Fruit fly (Drosophila melanogaster) whole organism, embryonic: ENCODE data around the gene CG15308.

Experiments
- Abd-B ChIP-seq: fragments of 200-800 bp; sonication (Bioruptor generic); optimal IDR thresholded peaks from 2 replicates; lab custom pipeline; 2018; ENCODE audit warnings: missing biosample characterization, mild to moderate bottlenecking, missing genetic modification characterization, moderate library complexity
- BtbVII ChIP-seq: fragments of 200-800 bp; sonication (Bioruptor generic); optimal IDR thresholded peaks from 3 replicates; lab custom pipeline; 2017; ENCODE audit warnings: missing biosample characterization, mild to moderate bottlenecking, missing genetic modification characterization
- CG11504 ChIP-seq: fragments of 200-800 bp; sonication (Bioruptor generic); optimal IDR thresholded peaks from 3 replicates; lab custom pipeline; 2019; ENCODE audit warnings: missing biosample characterization, mild to moderate bottlenecking, missing genetic modification characterization, moderate library complexity
- CG12391 ChIP-seq: fragments of 200-800 bp; sonication (Bioruptor generic); optimal IDR thresholded peaks from 3 replicates; lab custom pipeline; 2018; ENCODE audit warnings: missing biosample characterization, mild to moderate bottlenecking, missing genetic modification characterization, moderate library complexity
- CG13424 ChIP-seq: fragments of 200-800 bp; sonication (Bioruptor generic); optimal IDR thresholded peaks from 2 replicates; lab custom pipeline; 2019; ENCODE audit warnings: missing biosample characterization, mild to moderate bottlenecking, missing genetic modification characterization, moderate library complexity
- CG1647 ChIP-seq: fragments of 200-800 bp; sonication (Bioruptor generic); optimal IDR thresholded peaks from 3 replicates; lab custom pipeline; 2016; ENCODE audit warnings: missing biosample characterization, missing genetic modification characterization
- CG18262 ChIP-seq: fragments of 200-800 bp; optimal IDR thresholded peaks from 3 replicates; lab custom pipeline; 2019; ENCODE audit warnings: missing biosample characterization, mild to moderate bottlenecking, missing genetic modification characterization, moderate library complexity
- CG3065 ChIP-seq: fragments of 200-800 bp; sonication (Bioruptor generic); optimal IDR thresholded peaks from 2 replicates; lab custom pipeline; 2016; ENCODE audit warnings: missing biosample characterization, missing genetic modification characterization
- CG31388 ChIP-seq: fragments of 200-800 bp; sonication (Bioruptor generic); optimal IDR thresholded peaks from 2 replicates; lab custom pipeline; 2016; ENCODE audit warnings: missing biosample characterization, missing genetic modification characterization
- CG32532 ChIP-seq: fragments of 200-800 bp; sonication (Bioruptor generic); IDR thresholded peaks from 2 replicates; pipeline ENCODE4 v1.3.6; 2022; ENCODE audit warnings: missing biosample characterization, missing genetic modification characterization
- CG3281 ChIP-seq: fragments of 200-800 bp; sonication (Bioruptor generic); optimal IDR thresholded peaks from 3 replicates; lab custom pipeline; 2017; ENCODE audit warnings: missing biosample characterization, mild to moderate bottlenecking, missing genetic modification characterization
- CG42726 ChIP-seq: fragments of 200-800 bp; sonication (Bioruptor generic); IDR thresholded peaks from 2 replicates; pipeline ENCODE4 v1.3.6; 2022; ENCODE audit warnings: missing biosample characterization, missing genetic modification characterization; ENCODE audit not compliant: partially characterized antibody
- CG6254 ChIP-seq: fragments of 200-800 bp; sonication (Bioruptor generic); optimal IDR thresholded peaks from 3 replicates; lab custom pipeline; 2017; ENCODE audit warnings: mild to moderate bottlenecking, missing biosample characterization, missing genetic modification reagents, missing genetic modification characterization
- CG6683 ChIP-seq: fragments of 200-800 bp; sonication (Bioruptor generic); optimal IDR thresholded peaks from 2 replicates; lab custom pipeline; 2017; ENCODE audit warnings: missing biosample characterization, mild to moderate bottlenecking, missing genetic modification characterization, missing genetic modification reagents
- CG7987 ChIP-seq: fragments of 200-800 bp; sonication (Bioruptor generic); optimal IDR thresholded peaks from 2 replicates; lab custom pipeline; 2018; ENCODE audit warnings: missing biosample characterization, mild to moderate bottlenecking, missing genetic modification characterization, moderate library complexity
- CG8478 ChIP-seq: fragments of >200 bp; optimal IDR thresholded peaks from 2 replicates; lab custom pipeline; 2018
- CG9215 ChIP-seq: fragments of 200-800 bp; sonication (Bioruptor generic); IDR thresholded peaks from 2 replicates; pipeline ENCODE4 v1.3.6; 2022; ENCODE audit warnings: missing biosample characterization, missing genetic modification characterization
- CTCF ChIP-seq: fragments of 200-800 bp; sonication (Bioruptor generic); optimal IDR thresholded peaks from 2 replicates; lab custom pipeline; 2017; ENCODE audit warnings: missing biosample characterization, mild to moderate bottlenecking, missing genetic modification characterization, moderate library complexity
- Dbx ChIP-seq: fragments of 200-800 bp; sonication (Bioruptor generic); IDR thresholded peaks from 3 replicates; pipeline ENCODE4 v1.3.6; 2022; ENCODE audit warnings: missing biosample characterization, missing genetic modification characterization
- Dip3 ChIP-seq: fragments of 200-800 bp; sonication (Bioruptor generic); optimal IDR thresholded peaks from 3 replicates; lab custom pipeline; 2016; ENCODE audit warnings: missing biosample characterization, missing genetic modification characterization
- Dll ChIP-seq: fragments of 200-800 bp; sonication (Bioruptor generic); IDR thresholded peaks from 4 replicates; pipeline ENCODE4 v1.3.6; 2022; ENCODE audit warnings: missing biosample characterization, missing genetic modification characterization; ENCODE audit not compliant: partially characterized antibody
- Fer1 ChIP-seq: fragments of 200-800 bp; sonication (Bioruptor generic); optimal IDR thresholded peaks from 2 replicates; lab custom pipeline; 2017; ENCODE audit warnings: missing biosample characterization, mild to moderate bottlenecking, missing genetic modification characterization
- Gug ChIP-seq: fragments of 200-800 bp; sonication (Bioruptor generic); IDR thresholded peaks from 4 replicates; pipeline ENCODE4 v1.3.6; 2022; ENCODE audit warnings: missing biosample characterization, missing genetic modification characterization
- Hand ChIP-seq: fragments of 200-800 bp; sonication (Bioruptor generic); optimal IDR thresholded peaks from 2 replicates; lab custom pipeline; 2017; ENCODE audit warnings: mild to moderate bottlenecking, missing biosample characterization, missing genetic modification reagents, missing genetic modification characterization
- MESR4 ChIP-seq: fragments of 200-800 bp; sonication (Bioruptor generic); optimal IDR thresholded peaks from 2 replicates; lab custom pipeline; 2018; ENCODE audit warnings: missing biosample characterization, mild to moderate bottlenecking, missing genetic modification characterization, moderate library complexity
- Nf-YA ChIP-seq: fragments of 200-800 bp; sonication (Bioruptor generic); IDR thresholded peaks from 2 replicates; pipeline ENCODE4 v1.3.6; 2022; ENCODE audit warnings: missing biosample characterization, missing genetic modification characterization
- Oaz ChIP-seq: fragments of 200-800 bp; sonication (Bioruptor generic); IDR thresholded peaks from 2 replicates; pipeline ENCODE4 v1.3.6; 2022; ENCODE audit warnings: missing biosample characterization, missing genetic modification characterization
- Pdp1 ChIP-seq, 2 experiments: fragments of 200-800 bp; sonication (Bioruptor generic); optimal IDR thresholded peaks; 3 replicates each; lab custom pipeline; 2016; ENCODE audit warnings: missing biosample characterization in 2 of 2, missing genetic modification characterization in 2 of 2, mild to moderate bottlenecking in 1 of 2, moderate library complexity in 1 of 2
- Ravus ChIP-seq: fragments of 200-800 bp; sonication (Bioruptor generic); IDR thresholded peaks from 2 replicates; pipeline ENCODE4 v1.3.6; 2022; ENCODE audit warnings: missing biosample characterization, missing genetic modification characterization
- Rfx ChIP-seq: fragments of 200-800 bp; sonication (Bioruptor generic); IDR thresholded peaks from 2 replicates; pipeline ENCODE4 v1.3.6; 2022; ENCODE audit warnings: missing biosample characterization, missing genetic modification characterization
- ase ChIP-seq: fragments of 200-800 bp; sonication (Bioruptor generic); IDR thresholded peaks from 3 replicates; pipeline ENCODE4 v1.3.6; 2022; ENCODE audit warnings: missing biosample characterization, missing genetic modification characterization
- caup ChIP-seq: fragments of 200-800 bp; sonication (Bioruptor generic); optimal IDR thresholded peaks from 3 replicates; lab custom pipeline; 2017; ENCODE audit warnings: missing biosample characterization, mild to moderate bottlenecking, missing genetic modification characterization, moderate library complexity; ENCODE audit not compliant: severe bottlenecking
- ci ChIP-seq: fragments of 200-800 bp; sonication (Bioruptor generic); IDR thresholded peaks from 3 replicates; pipeline ENCODE4 v1.3.6; 2022; ENCODE audit warnings: missing biosample characterization, missing genetic modification characterization
- crc ChIP-seq: fragments of 200-800 bp; sonication (Bioruptor generic); optimal IDR thresholded peaks from 2 replicates; lab custom pipeline; 2016; ENCODE audit warnings: missing biosample characterization, missing genetic modification characterization
- dmrt11E ChIP-seq: fragments of 200-800 bp; sonication (Bioruptor generic); optimal IDR thresholded peaks from 3 replicates; lab custom pipeline; 2018; ENCODE audit warnings: missing biosample characterization, mild to moderate bottlenecking, missing genetic modification characterization, moderate library complexity
- dpn ChIP-seq, 2 experiments: fragments of 200-800 bp; sonication (Bioruptor generic); optimal IDR thresholded peaks; 3 replicates each; lab custom pipeline; 2016; ENCODE audit warnings: missing biosample characterization in 2 of 2, missing genetic modification characterization in 2 of 2
- dysf ChIP-seq: fragments of 200-800 bp; sonication (Bioruptor generic); IDR thresholded peaks from 3 replicates; pipeline ENCODE4 v1.3.6; 2022; ENCODE audit warnings: missing biosample characterization, missing genetic modification characterization
- gem ChIP-seq: fragments of 200-800 bp; sonication (Bioruptor generic); optimal IDR thresholded peaks from 2 replicates; lab custom pipeline; 2019; ENCODE audit warnings: missing biosample characterization, mild to moderate bottlenecking, missing genetic modification characterization, moderate library complexity
- grn ChIP-seq: fragments of 200-800 bp; sonication (Bioruptor generic); optimal IDR thresholded peaks from 3 replicates; lab custom pipeline; 2017; ENCODE audit warnings: missing biosample characterization, missing genetic modification characterization
- gro ChIP-seq: fragments of 200-800 bp; sonication (Bioruptor generic); optimal IDR thresholded peaks from 2 replicates; lab custom pipeline; 2016; ENCODE audit warnings: missing biosample characterization, missing genetic modification characterization
- h ChIP-seq: fragments of >200 bp; optimal IDR thresholded peaks from 2 replicates; lab custom pipeline; 2017
- ham ChIP-seq: fragments of 200-800 bp; sonication (Bioruptor generic); IDR thresholded peaks from 2 replicates; pipeline ENCODE4 v1.3.6; 2022; ENCODE audit warnings: missing biosample characterization, missing genetic modification characterization
- lab ChIP-seq: fragments of 200-800 bp; sonication (Bioruptor generic); optimal IDR thresholded peaks from 3 replicates; lab custom pipeline; 2017; ENCODE audit warnings: missing biosample characterization, missing genetic modification characterization, mild to moderate bottlenecking, moderate library complexity, missing genetic modification reagents
- lbe ChIP-seq: fragments of 200-800 bp; sonication (Bioruptor generic); optimal IDR thresholded peaks from 2 replicates; lab custom pipeline; 2016; ENCODE audit warnings: missing biosample characterization, mild to moderate bottlenecking, missing genetic modification characterization
- lilli ChIP-seq: fragments of 200-800 bp; sonication (Bioruptor generic); optimal IDR thresholded peaks from 3 replicates; lab custom pipeline; 2016; ENCODE audit warnings: missing biosample characterization, missing genetic modification characterization
- nau ChIP-seq: fragments of 200-800 bp; sonication (Bioruptor generic); optimal IDR thresholded peaks from 3 replicates; lab custom pipeline; 2017; ENCODE audit warnings: missing biosample characterization, mild to moderate bottlenecking, missing genetic modification characterization, missing genetic modification reagents
- pzg ChIP-seq: fragments of 200-800 bp; sonication (Bioruptor generic); optimal IDR thresholded peaks from 3 replicates; lab custom pipeline; 2018; ENCODE audit warnings: missing biosample characterization, mild to moderate bottlenecking, missing genetic modification characterization, moderate library complexity
- sens ChIP-seq: fragments of 200-800 bp; sonication (Bioruptor generic); peaks from one replicate; lab custom pipeline; 2016; ENCODE audit warnings: missing biosample characterization, missing genetic modification characterization
- shn ChIP-seq: fragments of 200-800 bp; sonication (Bioruptor generic); optimal IDR thresholded peaks from 3 replicates; lab custom pipeline; 2016; ENCODE audit warnings: missing biosample characterization, missing genetic modification characterization
- sna ChIP-seq: fragments of 200-800 bp; sonication (Bioruptor generic); IDR thresholded peaks from 2 replicates; pipeline ENCODE4 v1.3.6; 2022; ENCODE audit warnings: missing biosample characterization, missing genetic modification characterization; ENCODE audit not compliant: partially characterized antibody
- ssp ChIP-seq: fragments of 200-800 bp; sonication (Bioruptor generic); IDR thresholded peaks from 2 replicates; pipeline ENCODE4 v1.3.6; 2022; ENCODE audit warnings: missing biosample characterization, missing genetic modification characterization
- sug ChIP-seq: fragments of 200-800 bp; optimal IDR thresholded peaks from 2 replicates; lab custom pipeline; 2019; ENCODE audit warnings: missing biosample characterization, mild to moderate bottlenecking, missing genetic modification characterization, moderate library complexity
- zfh2 ChIP-seq: fragments of 200-800 bp; sonication (Bioruptor generic); optimal IDR thresholded peaks from 2 replicates; lab custom pipeline; 2016; ENCODE audit warnings: missing biosample characterization, missing genetic modification characterization

The CG15308 gene

dm6 chrX:10252745-10253144 is 33.8 kb upstream of the CG15308 start (continued):
- TF ChIP-seq zfh2 (GFP tag; lab: Kevin White, UChicago) (no peak), MESR4 (no peak), CG6254 (no peak), lbe (GFP tag; lab: Kevin White, UChicago) (no peak), CG7987 (GFP tag; lab: Kevin White, UChicago) (no peak), Nf-YA (no peak), CG42726 (GFP tag; lab: Robert Waterston, UW) (peak; percentile 32; the same call in 1 of the 2 replicates), ci (GFP tag; lab: Robert Waterston, UW) (0 out of 3 replicates have a peak, but pooled peaks have one; percentile 32), Gug (GFP tag; lab: Robert Waterston, UW) (no peak), CTCF (peak; percentile 89), CG6683 (GFP tag; lab: Kevin White, UChicago) (no peak), Abd-B (GFP tag; lab: Kevin White, UChicago) (no peak), ham (GFP tag; lab: Robert Waterston, UW) (no peak), h (no peak), Dll (GFP tag; lab: Robert Waterston, UW) (no peak), grn (no peak), CG18262 (no peak), CG12391 (tag; lab: Kevin White, UChicago) (no peak), Pdp1 (GFP tag; optimal IDR thresholded peaks at IDR 0.05; lab: Kevin White, UChicago) (no peak), sens (GFP tag; lab: Kevin White, UChicago) (peak; percentile 36), Ravus (GFP tag; lab: Robert Waterston, UW) (no peak), ssp (GFP tag; lab: Robert Waterston, UW) (no peak)

dm6 chrX:10250659-10251058 is 31.7 kb upstream of the CG15308 start:
- no peak for TF ChIP-seq CG31388 (GFP tag; lab: Kevin White, UChicago)
- TF ChIP-seq CG9215 (GFP tag; lab: Robert Waterston, UW): 0 out of 2 replicates have a peak, but pooled peaks have one; percentile 25
- peak; percentile 8 for TF ChIP-seq BtbVII (GFP tag; lab: Kevin White, UChicago)
- no peak for TF ChIP-seq CG8478 (lab: Kevin White, UChicago)
- peak in 1 of 2 experiments; percentile 2 for TF ChIP-seq dpn (GFP tag; optimal IDR thresholded peaks at IDR 0.05; lab: Kevin White, UChicago)
- no peak for TF ChIP-seq Oaz
- no peak for TF ChIP-seq sna (GFP tag; lab: Robert Waterston, UW)
- TF ChIP-seq CG1647 (GFP tag; lab: Kevin White, UChicago): no peak
- peak; percentile 9 for TF ChIP-seq CG3281 (GFP tag; lab: Kevin White, UChicago)
- TF ChIP-seq dysf (GFP tag; lab: Robert Waterston, UW): peak; percentile 45; the same call in 2 of the 3 replicates
- 0 out of 3 replicates have a peak, but pooled peaks have one; percentile 28 for TF ChIP-seq Dbx (GFP tag; lab: Robert Waterston, UW)
- peak; percentile 4 for TF ChIP-seq CG13424 (tag; lab: Kevin White, UChicago)
- no peak for TF ChIP-seq crc (GFP tag; lab: Kevin White, UChicago)
- TF ChIP-seq Dip3: peak; percentile 15
- no peak for TF ChIP-seq shn (GFP tag; lab: Kevin White, UChicago)
- TF ChIP-seq Rfx: peak; percentile 44
- no peak for TF ChIP-seq pzg (GFP tag; lab: Kevin White, UChicago)
- peak; percentile 19 for TF ChIP-seq CG11504
- TF ChIP-seq CG3065 (GFP tag; lab: Kevin White, UChicago): no peak
- no peak for TF ChIP-seq nau (GFP tag; lab: Kevin White, UChicago)
- peak; percentile 22 for TF ChIP-seq Fer1 (GFP tag; lab: Kevin White, UChicago)
- TF ChIP-seq Hand (GFP tag; lab: Kevin White, UChicago): no peak
- TF ChIP-seq sug (tag; lab: Kevin White, UChicago): no peak
- TF ChIP-seq CG32532 (GFP tag; lab: Robert Waterston, UW): peak; percentile 26; the same call in 1 of the 2 replicates
- no peak for TF ChIP-seq ase
- peak; percentile 37 for TF ChIP-seq lilli
- no peak for TF ChIP-seq dmrt11E
- TF ChIP-seq gro (GFP tag; lab: Kevin White, UChicago): peak; percentile 3
- TF ChIP-seq gem (tag; lab: Kevin White, UChicago): peak; percentile 45
- peak; percentile 59 for TF ChIP-seq lab (GFP tag; lab: Kevin White, UChicago)
- TF ChIP-seq caup (GFP tag; lab: Kevin White, UChicago): peak; percentile 26
